Worm (Caenorhabditis elegans) whole organism, L3 larva: ENCODE data around the gene rec-8.
A peak's percentile ranks its signal among the peaks of the same experiment; 100 is the strongest.

Source experiments
- aly-2 ChIP-seq: fragments of 150-350 bp; optimal IDR thresholded peaks from 2 replicates; lab custom pipeline; 2014; ENCODE audit warnings: missing biosample characterization, missing genetic modification characterization
- ama-1 ChIP-seq: fragments of 150-350 bp; optimal IDR thresholded peaks from 2 replicates; lab custom pipeline; 2018
- ceh-82 ChIP-seq: fragments of 150-350 bp; optimal IDR thresholded peaks from 2 replicates; lab custom pipeline; 2014; ENCODE audit warnings: missing biosample characterization, missing genetic modification characterization
- ceh-9 ChIP-seq: sonication (generic microtip); optimal IDR thresholded peaks from 2 replicates; lab custom pipeline; 2018; ENCODE audit warnings: missing biosample characterization, missing genetic modification characterization
- elt-1 ChIP-seq: fragments of 150-350 bp; optimal IDR thresholded peaks from 2 replicates; lab custom pipeline; 2014; ENCODE audit warnings: missing biosample characterization, missing genetic modification characterization
- fkh-10 ChIP-seq: sonication (generic microtip); optimal IDR thresholded peaks from 2 replicates; lab custom pipeline; 2017; ENCODE audit warnings: missing biosample characterization, missing genetic modification reagents, missing genetic modification characterization
- fos-1 ChIP-seq: fragments of 150-350 bp; optimal IDR thresholded peaks from 2 replicates; lab custom pipeline; 2014; ENCODE audit warnings: missing biosample characterization, missing genetic modification characterization
- lin-15B ChIP-seq: fragments of 150-350 bp; optimal IDR thresholded peaks from 2 replicates; lab custom pipeline; 2014; ENCODE audit warnings: missing biosample characterization, missing genetic modification characterization
- nhr-76 ChIP-seq: fragments of 150-350 bp; sonication (generic microtip); optimal IDR thresholded peaks from 5 replicates; lab custom pipeline; 2014; ENCODE audit warnings: missing biosample characterization, missing genetic modification characterization
- nhr-77 ChIP-seq: fragments of 150-350 bp; optimal IDR thresholded peaks from 2 replicates; lab custom pipeline; 2014; ENCODE audit warnings: missing biosample characterization, missing genetic modification characterization
- pha-4 ChIP-seq: fragments of 150-350 bp; optimal IDR thresholded peaks from 2 replicates; lab custom pipeline; 2014; ENCODE audit warnings: missing biosample characterization, missing genetic modification reagents, missing genetic modification characterization
- pqm-1 ChIP-seq: fragments of 150-350 bp; optimal IDR thresholded peaks from 2 replicates; lab custom pipeline; 2017; ENCODE audit warnings: missing biosample characterization, missing genetic modification characterization, inconsistent platforms
- unc-62 ChIP-seq: fragments of 150-350 bp; sonication (generic microtip); optimal IDR thresholded peaks from 4 replicates; lab custom pipeline; 2014; ENCODE audit warnings: missing biosample characterization, missing genetic modification reagents, missing genetic modification characterization
- zag-1 ChIP-seq: fragments of 150-350 bp; optimal IDR thresholded peaks from 2 replicates; lab custom pipeline; 2014; ENCODE audit warnings: missing biosample characterization, missing genetic modification characterization

ce11 chrIV:13386043-13386442 is 33.0 kb upstream of the rec-8 start, which contains the start of the genes Y62E10A.20, Y62E10A.23 and mdt-9:
- no peak for TF ChIP-seq nhr-76
- no peak for TF ChIP-seq nhr-77
- TF ChIP-seq ceh-9 (tag; lab: Kevin White, UChicago) = no peak
- TF ChIP-seq pha-4 (tag; lab: Kevin White, UChicago) = peak; percentile 87
- TF ChIP-seq fos-1 = no peak
- TF ChIP-seq lin-15B (tag; lab: Kevin White, UChicago) = peak; percentile 92
- peak; percentile 14 for TF ChIP-seq fkh-10 (GFP tag; lab: Kevin White, UChicago)
- no peak for TF ChIP-seq zag-1
- no peak for TF ChIP-seq elt-1
- TF ChIP-seq ama-1 (lab: Kevin White, UChicago) = peak; percentile 9
- no peak for TF ChIP-seq unc-62
- TF ChIP-seq pqm-1 (tag; lab: Kevin White, UChicago) = peak; percentile 9
- TF ChIP-seq ceh-82 (tag; lab: Kevin White, UChicago) = no peak
- TF ChIP-seq aly-2 (tag; lab: Kevin White, UChicago) = no peak
